Worm (Caenorhabditis elegans): ENCODE data around the gene H40L08.7.

Gene H40L08.7

DNA sequence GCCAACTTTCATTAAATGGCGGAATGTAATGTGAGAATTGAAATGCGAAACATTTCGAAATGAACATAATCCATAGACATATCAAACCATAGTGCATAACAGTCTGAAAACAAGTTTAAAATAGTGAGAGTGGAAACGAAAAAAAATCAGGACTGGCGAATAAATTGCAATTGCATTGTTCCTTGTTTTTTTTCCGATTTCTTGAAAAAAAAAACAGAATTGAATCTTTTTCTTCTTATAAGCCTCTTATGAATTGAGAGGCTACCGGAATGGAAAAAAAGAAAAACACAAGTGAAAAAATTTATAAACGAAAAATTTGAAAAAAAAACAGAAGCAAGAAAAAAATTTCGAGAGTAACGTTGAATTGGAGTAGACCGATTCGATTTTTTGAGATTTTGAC is 39.0 kb upstream of the H40L08.7 start, which contains the start of gene R07D5.2:
TSS of gene R07D5.2 (minus strand) at position 101 of the 400 bp plus-strand sequence.
- TF ChIP-seq T26A8.4 (GFP tag; IDR thresholded peaks at IDR 0.05) (no peak), lin-29 (GFP tag; IDR thresholded peaks at IDR 0.05) (no peak), lin-1 (GFP tag; IDR thresholded peaks at IDR 0.05) (no peak), D1046.2 (GFP tag; IDR thresholded peaks at IDR 0.05) (no peak)

DNA sequence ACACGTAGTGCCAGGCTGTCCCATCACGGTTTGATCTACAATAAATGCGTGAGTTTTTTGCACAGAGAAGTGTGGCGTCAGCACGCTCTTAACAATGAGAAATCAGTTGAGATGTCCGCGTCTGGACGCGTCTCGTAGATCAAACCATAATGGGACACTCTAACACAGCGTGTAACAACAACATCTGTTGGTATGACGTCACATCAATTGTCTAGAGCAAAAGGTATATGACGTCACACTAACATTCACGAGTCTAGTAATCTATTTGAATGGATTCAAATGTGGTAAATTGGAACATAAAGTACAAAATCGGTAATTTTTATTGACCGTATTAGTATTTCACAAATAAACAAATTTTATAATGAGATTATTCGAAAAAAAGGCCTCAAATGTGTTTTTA is 38.2 kb upstream of the H40L08.7 start:
- TF ChIP-seq fkh-10 (GFP tag; optimal IDR thresholded peaks at IDR 0.05) (no peak), daf-12 (tag; optimal IDR thresholded peaks at IDR 0.05) (no peak), zag-1 (tag; optimal IDR thresholded peaks at IDR 0.05) (no peak), ceh-32 (tag; optimal IDR thresholded peaks at IDR 0.05; ENCODE audit: poor library complexity) (no peak), spr-1 (tag; optimal IDR thresholded peaks at IDR 0.05) (no peak), lir-3 (tag; optimal IDR thresholded peaks at IDR 0.05) (no peak), unc-62 (GFP tag; optimal IDR thresholded peaks at IDR 0.05 in 1 of 2) (peak in 1 of 2 experiments; percentile 1), unc-62 (tag; optimal IDR thresholded peaks at IDR 0.05) (no peak), fos-1 (tag; optimal IDR thresholded peaks at IDR 0.05) (no peak), nhr-77 (tag; optimal IDR thresholded peaks at IDR 0.05) (no peak)

- no peak for TF ChIP-seq lin-38 (GFP tag; IDR thresholded peaks at IDR 0.05)
- TF ChIP-seq F10B5.3 (tag; optimal IDR thresholded peaks at IDR 0.05) = no peak
- no peak for TF ChIP-seq aly-2 (tag; optimal IDR thresholded peaks at IDR 0.05)
- no peak for TF ChIP-seq nhr-42 (GFP tag; IDR thresholded peaks at IDR 0.05)
- peak in 1 of 2 experiments; percentile 88 for TF ChIP-seq unc-62 (GFP tag; optimal IDR thresholded peaks at IDR 0.05 in 1 of 2)
- no peak for TF ChIP-seq unc-62 (tag; optimal IDR thresholded peaks at IDR 0.05)
- no peak for TF ChIP-seq nhr-237 (tag; optimal IDR thresholded peaks at IDR 0.05)
- TF ChIP-seq pha-4 (GFP tag; IDR thresholded peaks at IDR 0.05) = no peak
- TF ChIP-seq pha-4 (tag; optimal IDR thresholded peaks at IDR 0.05) = no peak
These were observed 34.6 kb upstream of the H40L08.7 start for ce11 chrX:15112172-15112571.

ce11 chrX:15107747-15108252 is 30.3 kb upstream of the H40L08.7 start, which contains the start of gene mlt-9:
Gene mlt-9 (minus strand): TSS chrX:15107797.
- TF ChIP-seq hlh-11 (tag; optimal IDR thresholded peaks at IDR 0.05) = peak; percentile 6
- TF ChIP-seq gei-8 (GFP tag; optimal IDR thresholded peaks at IDR 0.05) = no peak
- 0 out of 2 replicates have a peak, but pooled peaks have one; percentile 10 for TF ChIP-seq hmg-1.1 (GFP tag; IDR thresholded peaks at IDR 0.05)

DNA sequence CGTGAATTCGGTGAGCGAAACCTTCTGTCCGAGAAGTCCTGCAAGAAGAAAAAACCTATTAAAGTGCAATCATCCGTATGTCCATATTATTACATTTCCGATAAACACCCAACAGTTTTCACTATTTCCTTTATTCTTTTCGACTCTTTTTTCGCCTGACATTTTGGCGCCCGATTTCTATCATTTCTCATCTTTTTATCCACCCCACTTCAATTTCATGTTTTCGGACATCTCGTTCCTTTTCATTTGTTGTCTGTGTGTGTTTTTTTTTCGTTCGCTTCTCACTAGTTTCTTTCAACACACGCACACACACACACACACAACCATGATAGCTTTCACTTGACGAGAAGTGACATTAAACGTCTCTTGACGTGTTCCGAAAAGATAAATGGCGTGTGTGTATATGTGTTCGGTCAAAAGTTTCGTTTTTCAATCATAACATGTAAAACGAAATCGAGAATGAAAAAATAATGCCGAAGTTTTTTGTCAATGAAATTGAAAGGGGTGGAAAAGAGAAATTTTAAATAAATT is 27.5 kb upstream of the H40L08.7 start:
- TF ChIP-seq zip-2 (tag; optimal IDR thresholded peaks at IDR 0.05) (no peak), Y48G9A.11 (GFP tag; IDR thresholded peaks at IDR 0.05) (no peak), daf-12 (tag; optimal IDR thresholded peaks at IDR 0.05) (no peak), ceh-28 (tag; optimal IDR thresholded peaks at IDR 0.05) (no peak), ama-1 (optimal IDR thresholded peaks at IDR 0.05) (no peak), set-16 (GFP tag; IDR thresholded peaks at IDR 0.05) (no peak), cey-2 (tag; optimal IDR thresholded peaks at IDR 0.05; ENCODE audit: borderline replicate concordance, insufficient read depth) (no peak), lin-38 (GFP tag; IDR thresholded peaks at IDR 0.05) (no peak), unc-130 (GFP tag; optimal IDR thresholded peaks at IDR 0.05) (no peak), nhr-41 (GFP tag; IDR thresholded peaks at IDR 0.05) (no peak), Y75B8A.6 (GFP tag; IDR thresholded peaks at IDR 0.05) (no peak), daf-19 (GFP tag; conservative IDR thresholded peaks at IDR 0.05) (no peak), nhr-28 (tag; optimal IDR thresholded peaks at IDR 0.05) (peak; percentile 68), ceh-82 (tag; optimal IDR thresholded peaks at IDR 0.05) (no peak), hmg-1.1 (GFP tag; IDR thresholded peaks at IDR 0.05) (no peak), mxl-2 (GFP tag; conservative IDR thresholded peaks at IDR 0.05) (no peak), pqm-1 (tag; optimal IDR thresholded peaks at IDR 0.05) (no peak), mdl-1 (tag; optimal IDR thresholded peaks at IDR 0.05) (peak in 1 of 2 experiments; percentile 65), spr-3 (GFP tag; optimal IDR thresholded peaks at IDR 0.05) (no peak), nhr-25 (tag; optimal IDR thresholded peaks at IDR 0.05; ENCODE audit: borderline replicate concordance, insufficient read depth) (no peak), tag-97 (GFP tag; IDR thresholded peaks at IDR 0.05) (no peak), ZK546.5 (tag; optimal IDR thresholded peaks at IDR 0.05) (no peak), ztf-11 (tag; optimal IDR thresholded peaks at IDR 0.05) (no peak), skn-1 (tag; optimal IDR thresholded peaks at IDR 0.05) (no peak), ceh-32 (tag; optimal IDR thresholded peaks at IDR 0.05; ENCODE audit: poor library complexity) (no peak), F10B5.3 (tag; optimal IDR thresholded peaks at IDR 0.05) (no peak)
